Worm (Caenorhabditis elegans) whole organism, L1 larva: Measurements from ENCODE around the gene mtl-1.

ENCODE experiments used
- C04F5.9 ChIP-seq: sonication (generic microtip); optimal IDR thresholded peaks from 2 replicates; lab custom pipeline; 2016; ENCODE audit warnings: missing genetic modification characterization, missing compliant biosample characterization
- C16A3.4 ChIP-seq: fragments of 150-350 bp; optimal IDR thresholded peaks from 2 replicates; lab custom pipeline; 2014; ENCODE audit warnings: missing biosample characterization, missing genetic modification characterization
- F16B12.6 ChIP-seq: fragments of 150-350 bp; optimal IDR thresholded peaks from 2 replicates; lab custom pipeline; 2014; ENCODE audit warnings: missing biosample characterization, missing genetic modification characterization
- aha-1 ChIP-seq: fragments of 150-350 bp; optimal IDR thresholded peaks from 2 replicates; lab custom pipeline; 2014; ENCODE audit warnings: missing biosample characterization, missing genetic modification characterization
- alr-1 ChIP-seq: fragments of 200-800 bp; sonication (Bioruptor generic); optimal IDR thresholded peaks from 2 replicates; lab custom pipeline; 2018; ENCODE audit warnings: borderline replicate concordance, mild to moderate bottlenecking, missing genetic modification characterization, missing compliant biosample characterization
- aly-2 ChIP-seq: fragments of 150-350 bp; optimal IDR thresholded peaks from 2 replicates; lab custom pipeline; 2014; ENCODE audit warnings: missing biosample characterization, missing genetic modification characterization
- ceh-63 ChIP-seq: fragments of 200-800 bp; sonication (Bioruptor generic); optimal IDR thresholded peaks from 2 replicates; lab custom pipeline; 2018; ENCODE audit warnings: mild to moderate bottlenecking, missing genetic modification characterization, missing compliant biosample characterization
- ceh-82 ChIP-seq, 3 experiments: fragments of 150-350 bp in 1 of 3; sonication (generic microtip) in 2 of 3; optimal IDR thresholded peaks; 2 replicates each; lab custom pipeline; 2014 to 2017; ENCODE audit warnings: missing biosample characterization in 3 of 3, missing genetic modification characterization in 3 of 3
- ceh-88 ChIP-seq: fragments of 200-800 bp; sonication (Bioruptor generic); IDR thresholded peaks from 2 replicates; pipeline ENCODE4 v1.3.6; 2022; ENCODE audit warnings: missing genetic modification characterization, missing compliant biosample characterization
- ceh-90 ChIP-seq: sonication (generic microtip); optimal IDR thresholded peaks from 2 replicates; lab custom pipeline; 2016; ENCODE audit warnings: missing genetic modification characterization, missing compliant biosample characterization
- ces-1 ChIP-seq: fragments of 150-350 bp; optimal IDR thresholded peaks from 2 replicates; lab custom pipeline; 2014; ENCODE audit warnings: missing biosample characterization, missing genetic modification reagents, missing genetic modification characterization
- dsc-1 ChIP-seq: sonication (generic microtip); optimal IDR thresholded peaks from 2 replicates; lab custom pipeline; 2016; ENCODE audit warnings: mild to moderate bottlenecking, missing genetic modification characterization, missing compliant biosample characterization
- efl-1 ChIP-seq, 4 experiments: fragments of 150-350 bp; optimal IDR thresholded peaks in 3 of 4; peaks in 1 of 4; 1 replicate in 1 of 4; 2 replicates in 3 of 4; lab custom pipeline; 2014; ENCODE audit warnings: missing biosample characterization in 2 of 4, missing genetic modification characterization in 2 of 4, missing genetic modification reagents in 2 of 4
- efl-3 ChIP-seq: fragments of 200-800 bp; sonication (Bioruptor generic); optimal IDR thresholded peaks from 2 replicates; lab custom pipeline; 2018; ENCODE audit warnings: mild to moderate bottlenecking, missing genetic modification characterization, missing compliant biosample characterization
- egl-27 ChIP-seq, 2 experiments: fragments of 150-350 bp in 1 of 2; sonication (generic microtip); optimal IDR thresholded peaks; 3 replicates each; lab custom pipeline; 2017 to 2018; ENCODE audit warnings: missing biosample characterization in 2 of 2, missing genetic modification characterization in 2 of 2, missing genetic modification reagents in 2 of 2
- elt-3 ChIP-seq, 6 experiments: fragments of 150-350 bp in 1 of 6; sonication (generic microtip); optimal IDR thresholded peaks; 2 replicates each; lab custom pipeline; 2017 to 2018; ENCODE audit warnings: missing biosample characterization in 6 of 6, missing genetic modification characterization in 6 of 6, inconsistent platforms in 1 of 6
- ets-5 ChIP-seq: fragments of 200-800 bp; sonication (Bioruptor generic); IDR thresholded peaks from 2 replicates; pipeline ENCODE4 v1.3.6; 2022; ENCODE audit warnings: missing genetic modification characterization, missing compliant biosample characterization
- fkh-10 ChIP-seq: sonication (generic microtip); optimal IDR thresholded peaks from 2 replicates; lab custom pipeline; 2017; ENCODE audit warnings: missing biosample characterization, missing genetic modification reagents, missing genetic modification characterization
- grh-1 ChIP-seq: fragments of 200-800 bp; sonication (Bioruptor generic); IDR thresholded peaks from 2 replicates; pipeline ENCODE4 v1.3.6; 2022; ENCODE audit warnings: missing genetic modification reagents, missing genetic modification characterization, missing compliant biosample characterization
- irx-1 ChIP-seq: sonication (generic microtip); optimal IDR thresholded peaks from 2 replicates; lab custom pipeline; 2016; ENCODE audit warnings: missing genetic modification characterization, missing compliant biosample characterization
- isw-1 ChIP-seq: fragments of 200-800 bp; sonication (Bioruptor generic); IDR thresholded peaks from 2 replicates; pipeline ENCODE4 v1.3.6; 2022; ENCODE audit warnings: missing genetic modification characterization, missing compliant biosample characterization
- lin-14 ChIP-seq: fragments of 200-800 bp; sonication (Bioruptor generic); optimal IDR thresholded peaks from 2 replicates; lab custom pipeline; 2018; ENCODE audit warnings: mild to moderate bottlenecking, missing genetic modification characterization, moderate library complexity, missing compliant biosample characterization
- lir-3 ChIP-seq: sonication (generic microtip); optimal IDR thresholded peaks from 2 replicates; lab custom pipeline; 2016; ENCODE audit warnings: mild to moderate bottlenecking, missing genetic modification characterization, moderate library complexity, missing compliant biosample characterization; ENCODE audit not compliant: poor library complexity
- lsy-2 ChIP-seq, 2 experiments: fragments of 150-350 bp; optimal IDR thresholded peaks; 2 replicates each; lab custom pipeline; 2014; ENCODE audit warnings: missing biosample characterization in 2 of 2, missing genetic modification characterization in 2 of 2
- mab-9 ChIP-seq: fragments of 200-800 bp; sonication (Bioruptor generic); IDR thresholded peaks from 2 replicates; pipeline ENCODE4 v1.3.6; 2022; ENCODE audit warnings: missing genetic modification reagents, missing genetic modification characterization, missing compliant biosample characterization
- mep-1 ChIP-seq: fragments of 150-350 bp; optimal IDR thresholded peaks from 2 replicates; lab custom pipeline; 2014; ENCODE audit warnings: missing biosample characterization, missing genetic modification characterization
- nhr-12 ChIP-seq: sonication (generic microtip); optimal IDR thresholded peaks from 2 replicates; lab custom pipeline; 2017; ENCODE audit warnings: missing biosample characterization, missing genetic modification characterization
- nhr-28 ChIP-seq: fragments of 150-350 bp; optimal IDR thresholded peaks from 2 replicates; lab custom pipeline; 2014; ENCODE audit warnings: missing biosample characterization, missing genetic modification characterization
- nhr-47 ChIP-seq: sonication (generic microtip); optimal IDR thresholded peaks from 2 replicates; lab custom pipeline; 2016; ENCODE audit warnings: mild to moderate bottlenecking, missing genetic modification characterization, moderate library complexity, missing compliant biosample characterization
- nhr-76 ChIP-seq: sonication (generic microtip); optimal IDR thresholded peaks from 2 replicates; lab custom pipeline; 2017; ENCODE audit warnings: missing biosample characterization, missing genetic modification characterization
- nhr-77 ChIP-seq: fragments of 150-350 bp; optimal IDR thresholded peaks from 2 replicates; lab custom pipeline; 2014; ENCODE audit warnings: missing biosample characterization, missing genetic modification characterization
- nhr-85 ChIP-seq: sonication (generic microtip); peaks from one replicate; lab custom pipeline; 2016; ENCODE audit warnings: missing genetic modification characterization, inconsistent platforms, missing compliant biosample characterization
- pax-3 ChIP-seq: fragments of 200-800 bp; sonication (Bioruptor generic); optimal IDR thresholded peaks from 2 replicates; lab custom pipeline; 2018; ENCODE audit warnings: mild to moderate bottlenecking, missing genetic modification characterization, moderate library complexity, missing compliant biosample characterization
- pqm-1 ChIP-seq: sonication (generic microtip); optimal IDR thresholded peaks from 3 replicates; lab custom pipeline; 2017; ENCODE audit warnings: missing biosample characterization, missing genetic modification characterization
- rnt-1 ChIP-seq: sonication (generic microtip); optimal IDR thresholded peaks from 2 replicates; lab custom pipeline; 2016; ENCODE audit warnings: mild to moderate bottlenecking, missing genetic modification characterization, moderate library complexity, missing compliant biosample characterization
- snpc-4 ChIP-seq: fragments of 150-350 bp; optimal IDR thresholded peaks from 2 replicates; lab custom pipeline; 2014; ENCODE audit warnings: missing biosample characterization, missing genetic modification characterization
- snu-23 ChIP-seq: sonication (generic microtip); optimal IDR thresholded peaks from 2 replicates; lab custom pipeline; 2016; ENCODE audit warnings: missing genetic modification characterization, missing compliant biosample characterization
- sox-4 ChIP-seq: sonication (generic microtip); optimal IDR thresholded peaks from 2 replicates; lab custom pipeline; 2016; ENCODE audit warnings: missing genetic modification characterization, missing compliant biosample characterization
- sup-37 ChIP-seq: fragments of 200-800 bp; sonication (Bioruptor generic); optimal IDR thresholded peaks from 2 replicates; lab custom pipeline; 2018; ENCODE audit warnings: mild to moderate bottlenecking, missing genetic modification characterization, missing compliant biosample characterization
- tbx-2 ChIP-seq: sonication (generic microtip); optimal IDR thresholded peaks from 2 replicates; lab custom pipeline; 2016; ENCODE audit warnings: missing genetic modification characterization, missing compliant biosample characterization
- unc-86 ChIP-seq: sonication (generic microtip); optimal IDR thresholded peaks from 2 replicates; lab custom pipeline; 2016; ENCODE audit warnings: missing genetic modification characterization, missing compliant biosample characterization
- unc-98 ChIP-seq: fragments of 200-800 bp; sonication (Bioruptor generic); IDR thresholded peaks from 2 replicates; pipeline ENCODE4 v1.3.6; 2022; ENCODE audit warnings: missing genetic modification characterization, missing compliant biosample characterization
- vab-15 ChIP-seq: sonication (generic microtip); optimal IDR thresholded peaks from 2 replicates; lab custom pipeline; 2017; ENCODE audit warnings: missing genotype, mild to moderate bottlenecking, missing genetic modification characterization, missing compliant biosample characterization
- ztf-11 ChIP-seq, 2 experiments: sonication (generic microtip); optimal IDR thresholded peaks; 2 replicates each; lab custom pipeline; 2016 to 2017; ENCODE audit warnings: missing genetic modification characterization in 2 of 2, missing biosample characterization in 1 of 2, missing compliant biosample characterization in 1 of 2
- ztf-4 ChIP-seq: fragments of 150-350 bp; optimal IDR thresholded peaks from 2 replicates; lab custom pipeline; 2014; ENCODE audit warnings: missing biosample characterization, missing genetic modification characterization

Gene mtl-1

DNA sequence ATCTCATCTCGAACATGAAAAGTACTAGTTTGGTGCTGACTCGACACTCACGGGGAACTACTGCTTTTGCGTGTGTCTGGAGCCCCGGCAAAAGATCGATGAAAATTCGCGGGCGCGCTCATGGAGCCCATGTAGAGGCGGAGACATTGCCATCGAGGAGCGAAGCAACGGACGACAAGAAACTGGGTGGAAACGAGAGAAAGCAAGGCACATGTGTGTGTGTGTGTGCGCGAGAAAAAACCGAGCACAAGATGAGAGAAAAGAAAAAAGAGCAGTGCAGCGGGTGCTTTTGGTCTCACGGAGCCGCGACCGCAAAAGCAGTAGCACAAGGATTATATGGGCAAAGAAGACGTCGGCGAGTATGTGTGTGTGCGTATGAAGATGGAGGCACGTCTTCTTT lies 32.9 kb downstream of the mtl-1 start (continued):
- TF ChIP-seq lsy-2 (tag; optimal IDR thresholded peaks at IDR 0.05; lab: Kevin White, UChicago) (peak in 1 of 2 experiments; percentile 51), efl-1 (optimal IDR thresholded peaks at IDR 0.05; lab: Kevin White, UChicago) (peak in 1 of 2 experiments; percentile 30), efl-1 (GFP tag; optimal IDR thresholded peaks at IDR 0.05 in 1 of 2; lab: Kevin White, UChicago) (peak in 1 of 2 experiments; percentile 3), ceh-63 (GFP tag; lab: Kevin White, UChicago) (no peak), efl-3 (GFP tag; lab: Kevin White, UChicago) (no peak), tbx-2 (tag; lab: Kevin White, UChicago) (peak; percentile 53), nhr-47 (peak; percentile 63), ztf-11 (tag; optimal IDR thresholded peaks at IDR 0.05; lab: Kevin White, UChicago) (peak in 1 of 2 experiments; percentile 25), lir-3 (tag; lab: Kevin White, UChicago) (no peak), lin-14 (peak; percentile 84), unc-98 (GFP tag; lab: Robert Waterston, UW) (no peak), aly-2 (tag; lab: Kevin White, UChicago) (no peak), grh-1 (GFP tag; lab: Robert Waterston, UW) (no peak), vab-15 (tag; lab: Kevin White, UChicago) (no peak), ceh-82 (tag; optimal IDR thresholded peaks at IDR 0.05; lab: Kevin White, UChicago) (peak; percentile 72 to 99 (median 91)), sup-37 (GFP tag; lab: Kevin White, UChicago) (no peak), mep-1 (peak; percentile 23), aha-1 (tag; lab: Kevin White, UChicago) (no peak), C16A3.4 (no peak), pqm-1 (tag; lab: Kevin White, UChicago) (no peak), nhr-28 (tag; lab: Kevin White, UChicago) (no peak)

DNA sequence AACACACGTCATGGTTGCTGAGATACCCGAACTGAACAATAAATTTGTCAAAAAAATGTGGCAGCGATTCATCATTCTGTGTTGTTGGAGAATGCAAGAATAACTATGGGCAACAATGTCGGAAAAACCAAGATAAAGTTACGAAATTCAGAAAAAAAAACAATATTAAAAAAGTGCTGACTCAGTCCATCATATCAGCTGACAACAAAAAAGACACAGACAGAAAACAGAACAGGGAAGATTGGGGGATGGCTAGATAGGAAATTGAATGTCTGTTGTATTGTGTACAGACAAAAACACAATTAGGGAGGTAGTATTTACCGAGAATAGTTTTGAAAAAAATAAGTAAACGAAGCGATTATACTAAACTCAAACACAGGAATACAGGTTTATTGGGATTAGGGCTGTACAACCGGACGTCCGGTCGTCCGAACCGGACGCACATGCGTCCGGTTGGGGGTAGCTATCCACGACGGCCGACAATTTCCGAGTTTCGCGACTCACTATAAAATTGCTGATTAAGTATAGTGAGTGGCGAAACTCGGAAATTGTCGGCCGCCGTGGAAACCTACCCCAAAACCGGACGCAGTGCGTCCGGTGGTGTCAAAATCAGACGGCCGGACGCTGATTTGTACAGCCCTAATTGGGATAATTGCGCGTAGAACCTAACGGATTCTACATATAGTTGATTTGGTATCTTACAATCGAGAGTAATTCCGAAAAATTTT lies 34.0 kb downstream of the mtl-1 start:
- TF ChIP-seq efl-3 (GFP tag; lab: Kevin White, UChicago) (no peak), rnt-1 (no peak), ceh-82 (tag; optimal IDR thresholded peaks at IDR 0.05; lab: Kevin White, UChicago) (peak in 1 of 3 experiments; percentile 10), alr-1 (tag; lab: Kevin White, UChicago) (no peak), nhr-85 (tag; lab: Kevin White, UChicago) (no peak), F16B12.6 (tag; lab: Kevin White, UChicago) (no peak), ceh-90 (no peak), ztf-4 (tag; lab: Kevin White, UChicago) (no peak), nhr-77 (no peak), fkh-10 (no peak), snpc-4 (tag; lab: Kevin White, UChicago) (peak; percentile 56), mep-1 (no peak), nhr-47 (no peak), isw-1 (GFP tag; lab: Robert Waterston, UW) (no peak)
- TF ChIP-seq, all 84 proteins: peak for 2

DNA sequence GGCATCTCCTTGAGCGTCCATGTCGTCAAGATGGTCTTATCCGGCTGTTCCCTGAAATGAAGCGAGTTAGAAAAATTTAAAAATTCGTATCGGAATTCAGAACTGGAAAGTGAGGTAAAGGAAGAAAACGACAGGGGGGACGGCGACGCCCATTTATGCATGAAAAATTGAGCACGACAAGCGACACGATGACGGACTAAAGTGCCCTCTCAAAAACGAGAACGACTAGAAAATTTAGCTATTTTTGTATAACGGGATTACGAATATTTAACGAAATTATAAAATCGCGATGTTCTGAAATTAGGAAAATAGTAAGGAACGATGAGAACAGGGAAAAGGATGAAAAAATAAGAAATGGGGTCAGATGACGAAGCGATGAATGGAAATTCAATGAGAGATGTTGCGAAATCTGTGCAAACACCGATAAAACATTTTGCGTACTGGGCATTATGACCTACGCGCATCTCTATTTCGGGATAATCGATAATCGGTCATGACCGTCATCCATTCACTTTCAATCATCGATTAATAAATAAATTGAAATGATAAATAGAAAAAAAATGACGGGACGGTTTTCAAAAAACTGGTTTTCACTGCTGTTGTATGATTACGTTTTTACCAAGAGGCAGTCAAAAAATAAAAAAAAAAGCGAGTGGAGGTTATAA lies 35.1 kb downstream of the mtl-1 start, which contains the start of gene snb-1:
Gene snb-1, minus strand, starts transcription at position 51 of the 665 bp plus-strand sequence.
- TF ChIP-seq pax-3 (tag; lab: Kevin White, UChicago) (no peak), fkh-10 (no peak), lir-3 (tag; lab: Kevin White, UChicago) (no peak), egl-27 (tag; optimal IDR thresholded peaks at IDR 0.05; lab: Kevin White, UChicago) (no peak), vab-15 (tag; lab: Kevin White, UChicago) (no peak), snu-23 (GFP tag; lab: Kevin White, UChicago) (peak; percentile 82), F16B12.6 (tag; lab: Kevin White, UChicago) (peak; percentile 95), dsc-1 (peak; percentile 34), lsy-2 (tag; optimal IDR thresholded peaks at IDR 0.05; lab: Kevin White, UChicago) (peak; percentile 64 to 82), pqm-1 (tag; lab: Kevin White, UChicago) (no peak), elt-3 (tag; optimal IDR thresholded peaks at IDR 0.05; lab: Kevin White, UChicago) (peak in 2 of 6 experiments; percentile 78 to 87), ztf-4 (tag; lab: Kevin White, UChicago) (peak; percentile 35), unc-86 (peak; percentile 16), sup-37 (GFP tag; lab: Kevin White, UChicago) (no peak), irx-1 (tag; lab: Kevin White, UChicago) (no peak), snpc-4 (tag; lab: Kevin White, UChicago) (peak; percentile 76), nhr-12 (tag; lab: Kevin White, UChicago) (no peak), ets-5 (GFP tag; lab: Robert Waterston, UW) (no peak), aha-1 (tag; lab: Kevin White, UChicago) (no peak), nhr-76 (tag; lab: Kevin White, UChicago) (no peak), nhr-28 (tag; lab: Kevin White, UChicago) (no peak), C04F5.9 (tag; lab: Kevin White, UChicago) (no peak), lin-14 (peak; percentile 74), mab-9 (GFP tag; lab: Robert Waterston, UW) (no peak), ceh-88 (GFP tag; lab: Robert Waterston, UW) (no peak), ces-1 (GFP tag; lab: Kevin White, UChicago) (no peak), sox-4 (tag; lab: Kevin White, UChicago) (peak; percentile 4)
